Worm (Caenorhabditis elegans) whole organism, L3 larva: ENCODE results near the gene nlp-14.

Source experiments
- ama-1 ChIP-seq: fragments of 150-350 bp; optimal IDR thresholded peaks from 2 replicates; lab custom pipeline; 2018
- ceh-28 ChIP-seq: fragments of 150-350 bp; optimal IDR thresholded peaks from 2 replicates; lab custom pipeline; 2014; ENCODE audit warnings: missing biosample characterization, missing genetic modification reagents, missing genetic modification characterization
- egl-27 ChIP-seq: sonication (generic microtip); optimal IDR thresholded peaks from 4 replicates; lab custom pipeline; 2017; ENCODE audit warnings: missing biosample characterization, missing genetic modification reagents, missing genetic modification characterization
- eor-1 ChIP-seq, 2 experiments: fragments of 150-350 bp; optimal IDR thresholded peaks; 2 replicates each; lab custom pipeline; 2014 to 2018; ENCODE audit warnings: missing biosample characterization in 2 of 2, missing genetic modification characterization in 2 of 2
- nhr-25 ChIP-seq: sonication (generic microtip); optimal IDR thresholded peaks from 2 replicates; lab custom pipeline; 2017; ENCODE audit warnings: missing biosample characterization, missing genetic modification characterization
- nhr-28 ChIP-seq: fragments of 150-350 bp; optimal IDR thresholded peaks from 2 replicates; lab custom pipeline; 2014; ENCODE audit warnings: missing biosample characterization, missing genetic modification characterization
- nhr-76 ChIP-seq: fragments of 150-350 bp; sonication (generic microtip); optimal IDR thresholded peaks from 5 replicates; lab custom pipeline; 2014; ENCODE audit warnings: missing biosample characterization, missing genetic modification characterization
- sea-2 ChIP-seq: fragments of 150-350 bp; sonication (generic microtip); optimal IDR thresholded peaks from 4 replicates; lab custom pipeline; 2014; ENCODE audit warnings: missing biosample characterization, missing genetic modification reagents, missing genetic modification characterization
- skn-1 ChIP-seq: fragments of 150-350 bp; optimal IDR thresholded peaks from 2 replicates; lab custom pipeline; 2014; ENCODE audit warnings: missing biosample characterization, missing genetic modification characterization
- snpc-4 ChIP-seq: fragments of 150-350 bp; optimal IDR thresholded peaks from 2 replicates; lab custom pipeline; 2014; ENCODE audit warnings: missing biosample characterization, missing genetic modification characterization
- unc-62 ChIP-seq: fragments of 150-350 bp; sonication (generic microtip); optimal IDR thresholded peaks from 4 replicates; lab custom pipeline; 2014; ENCODE audit warnings: missing biosample characterization, missing genetic modification reagents, missing genetic modification characterization
- zag-1 ChIP-seq: fragments of 150-350 bp; optimal IDR thresholded peaks from 2 replicates; lab custom pipeline; 2014; ENCODE audit warnings: missing biosample characterization, missing genetic modification characterization
- ztf-11 ChIP-seq: fragments of 150-350 bp; optimal IDR thresholded peaks from 2 replicates; lab custom pipeline; 2014; ENCODE audit warnings: missing biosample characterization, missing genetic modification characterization

DNA sequence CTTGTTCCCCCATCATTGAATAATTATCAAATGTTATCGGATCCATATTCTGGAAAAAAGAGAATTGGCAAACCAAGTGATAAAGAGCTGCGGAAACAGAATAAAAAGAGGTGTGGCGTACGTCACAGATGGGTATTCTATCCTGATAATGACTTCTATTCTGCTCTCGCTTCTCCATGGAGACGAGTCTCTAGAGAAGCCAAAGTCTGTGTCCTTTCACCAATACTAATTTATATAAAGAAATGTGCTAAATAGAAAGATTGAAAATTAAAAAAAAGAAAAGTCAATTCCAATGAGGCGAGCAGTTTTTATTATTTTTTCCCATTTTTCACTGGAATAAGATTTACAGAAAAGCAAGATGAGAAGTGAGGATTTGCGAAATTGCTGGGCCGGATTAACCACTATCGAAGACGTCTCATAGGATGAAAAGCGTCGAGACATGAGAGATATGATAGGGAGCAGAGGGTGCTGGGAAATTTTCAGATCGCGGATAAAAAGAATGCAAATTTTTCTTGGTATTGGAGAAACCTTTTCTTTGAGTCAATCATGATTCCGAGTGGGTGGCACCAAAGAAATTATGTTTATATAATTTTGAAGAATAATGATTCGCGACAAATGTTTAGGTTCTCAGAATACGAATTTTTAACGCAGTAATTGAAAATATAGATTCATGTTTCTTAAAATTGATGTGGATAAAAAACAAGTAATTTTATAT lies 42.1 kb upstream of the nlp-14 start, which contains the start of gene aexr-3:
- TF ChIP-seq zag-1 (tag; lab: Kevin White, UChicago) (no peak), snpc-4 (no peak), egl-27 (no peak), skn-1 (tag; lab: Kevin White, UChicago) (no peak), ama-1 (lab: Kevin White, UChicago) (no peak), ceh-28 (no peak), eor-1 (tag; optimal IDR thresholded peaks at IDR 0.05; lab: Kevin White, UChicago) (no peak), ztf-11 (tag; lab: Kevin White, UChicago) (no peak), nhr-76 (tag; lab: Kevin White, UChicago) (no peak), unc-62 (GFP tag; lab: Kevin White, UChicago) (no peak), nhr-25 (tag; lab: Kevin White, UChicago) (no peak), nhr-28 (no peak), sea-2 (no peak)
